Fruit fly (Drosophila melanogaster) whole organism, pupa: ENCODE results near the gene SmydA-2.

Source experiments
- CG10348 ChIP-seq: fragments of 200-800 bp; sonication (Bioruptor generic); IDR thresholded peaks from 2 replicates; pipeline ENCODE4 v1.3.6; 2022; ENCODE audit warnings: missing biosample characterization, missing genetic modification characterization
- CG14655 ChIP-seq: fragments of 200-800 bp; sonication (Bioruptor generic); optimal IDR thresholded peaks from 3 replicates; lab custom pipeline; 2017; ENCODE audit warnings: mild to moderate bottlenecking, missing biosample characterization, missing genetic modification reagents, missing genetic modification characterization
- CG15710 ChIP-seq: fragments of 200-800 bp; sonication (Bioruptor generic); optimal IDR thresholded peaks from 2 replicates; lab custom pipeline; 2018; ENCODE audit warnings: missing biosample characterization, mild to moderate bottlenecking, missing genetic modification characterization, moderate library complexity
- CG17806 ChIP-seq: fragments of 200-800 bp; sonication (Bioruptor generic); optimal IDR thresholded peaks from 2 replicates; lab custom pipeline; 2018; ENCODE audit warnings: missing biosample characterization, mild to moderate bottlenecking, missing genetic modification characterization, moderate library complexity
- CG34367 ChIP-seq: fragments of 200-800 bp; sonication (Bioruptor generic); optimal IDR thresholded peaks from 2 replicates; lab custom pipeline; 2018; ENCODE audit warnings: missing biosample characterization, mild to moderate bottlenecking, missing genetic modification characterization
- CG8159 ChIP-seq: fragments of 200-800 bp; sonication (Bioruptor generic); optimal IDR thresholded peaks from 3 replicates; lab custom pipeline; 2018; ENCODE audit warnings: missing biosample characterization, mild to moderate bottlenecking, missing genetic modification characterization, moderate library complexity
- CG8301 ChIP-seq: fragments of 200-800 bp; sonication (Bioruptor generic); optimal IDR thresholded peaks from 2 replicates; lab custom pipeline; 2018; ENCODE audit warnings: missing biosample characterization, mild to moderate bottlenecking, missing genetic modification characterization
- D1 ChIP-seq: fragments of 200-800 bp; sonication (Bioruptor generic); optimal IDR thresholded peaks from 2 replicates; lab custom pipeline; 2018; ENCODE audit warnings: missing biosample characterization, mild to moderate bottlenecking, missing genetic modification characterization, moderate library complexity
- EcR ChIP-seq: fragments of 200-800 bp; sonication (Bioruptor generic); optimal IDR thresholded peaks from 3 replicates; lab custom pipeline; 2019; ENCODE audit warnings: missing biosample characterization, missing genetic modification characterization, mild to moderate bottlenecking, moderate library complexity, missing genetic modification reagents
- Ets98B ChIP-seq: fragments of 200-800 bp; sonication (Bioruptor generic); IDR thresholded peaks from 2 replicates; pipeline ENCODE4 v1.3.6; 2022; ENCODE audit warnings: missing biosample characterization, missing genetic modification characterization
- Pif1B ChIP-seq: fragments of 200-800 bp; sonication (Bioruptor generic); optimal IDR thresholded peaks from 3 replicates; lab custom pipeline; 2016; ENCODE audit warnings: missing biosample characterization, missing genetic modification characterization
- gl ChIP-seq: fragments of 200-800 bp; sonication (Bioruptor generic); optimal IDR thresholded peaks from 2 replicates; lab custom pipeline; 2018; ENCODE audit warnings: missing biosample characterization, mild to moderate bottlenecking, missing genetic modification characterization
- rn ChIP-seq: fragments of 200-800 bp; sonication (Bioruptor generic); IDR thresholded peaks from 2 replicates; pipeline ENCODE4 v1.3.6; 2022; ENCODE audit warnings: missing biosample characterization, missing genetic modification characterization

dm6 chr3L:19035163-19035900, 32.3 kb upstream of the SmydA-2 start:
- TF ChIP-seq CG8301 (tag; lab: Kevin White, UChicago) = peak; percentile 17
- peak; percentile 25 for TF ChIP-seq CG15710 (tag; lab: Kevin White, UChicago)
- TF ChIP-seq D1 (tag; lab: Kevin White, UChicago) = peak; percentile 13
- peak; percentile 15 for TF ChIP-seq CG34367 (tag; lab: Kevin White, UChicago)
- TF ChIP-seq CG17806 (tag; lab: Kevin White, UChicago) = peak; percentile 52
- TF ChIP-seq rn (GFP tag; lab: Robert Waterston, UW) = no peak
- TF ChIP-seq gl (tag; lab: Kevin White, UChicago) = no peak
- peak; percentile 66 for TF ChIP-seq CG8159 (tag; lab: Kevin White, UChicago)
- TF ChIP-seq CG10348 (GFP tag; lab: Robert Waterston, UW) = no peak
- no peak for TF ChIP-seq EcR (GFP tag; lab: Kevin White, UChicago)
- TF ChIP-seq Ets98B (GFP tag; lab: Robert Waterston, UW) = no peak
- TF ChIP-seq Pif1B (GFP tag; lab: Kevin White, UChicago) = no peak
- peak; percentile 35 for TF ChIP-seq CG14655 (GFP tag; lab: Kevin White, UChicago)
